5 worm cellular contexts compared by ENCODE assay signal in genomic region chrII:10139177-10139640, ce11.
A peak's percentile ranks its signal among the peaks of the same experiment; 100 is the strongest.
TF ChIP-seq lines count a peak whose summit lies in the region.

Gene asah-2 (plus strand): TSS chrII:10139590.

TF ChIP-seq in whole organism, L1 larva, 84 proteins besides CTCF, POLR2A, EP300 and RAD21:
- TF ChIP-seq nhr-90 (tag; optimal IDR thresholded peaks at IDR 0.05; lab: Kevin White, UChicago; ENCODE audit: poor library complexity) (peak; percentile 2), pax-3 (tag; optimal IDR thresholded peaks at IDR 0.05; lab: Kevin White, UChicago) (no peak), sox-4 (tag; optimal IDR thresholded peaks at IDR 0.05; lab: Kevin White, UChicago) (no peak), C34B4.2 (tag; optimal IDR thresholded peaks at IDR 0.05; lab: Kevin White, UChicago) (no peak), swsn-7 (tag; optimal IDR thresholded peaks at IDR 0.05; lab: Kevin White, UChicago) (no peak), elt-2 (tag; optimal IDR thresholded peaks at IDR 0.05; lab: Kevin White, UChicago) (peak; percentile 83), dpl-1 (GFP tag; optimal IDR thresholded peaks at IDR 0.05; lab: Kevin White, UChicago) (no peak), nhr-77 (tag; optimal IDR thresholded peaks at IDR 0.05; lab: Kevin White, UChicago) (no peak), hlh-17 (GFP tag; optimal IDR thresholded peaks at IDR 0.05; lab: Kevin White, UChicago; ENCODE audit: borderline replicate concordance) (no peak), aha-1 (tag; optimal IDR thresholded peaks at IDR 0.05; lab: Kevin White, UChicago) (no peak), pag-3 (tag; optimal IDR thresholded peaks at IDR 0.05; lab: Kevin White, UChicago; ENCODE audit: borderline replicate concordance, insufficient read depth) (no peak), zip-4 (GFP tag; optimal IDR thresholded peaks at IDR 0.05; lab: Kevin White, UChicago) (no peak)

TF ChIP-seq in whole organism, L2 larva, 48 proteins besides CTCF, POLR2A, EP300 and RAD21:
- TF ChIP-seq mab-5 (tag; optimal IDR thresholded peaks at IDR 0.05; lab: Kevin White, UChicago) (no peak), nhr-237 (tag; optimal IDR thresholded peaks at IDR 0.05; lab: Kevin White, UChicago) (no peak), sma-9 (GFP tag; optimal IDR thresholded peaks at IDR 0.05; lab: Kevin White, UChicago) (peak; percentile 25), sma-9 (tag; optimal IDR thresholded peaks at IDR 0.05; lab: Kevin White, UChicago) (no peak), unc-55 (GFP tag; optimal IDR thresholded peaks at IDR 0.05; lab: Kevin White, UChicago) (no peak), fos-1 (tag; optimal IDR thresholded peaks at IDR 0.05; lab: Kevin White, UChicago) (peak; percentile 88)

TF ChIP-seq in whole organism, L3 larva, 47 proteins besides CTCF, POLR2A, EP300 and RAD21:
- no peak for TF ChIP-seq lsy-12 (tag; optimal IDR thresholded peaks at IDR 0.05; lab: Kevin White, UChicago)
- TF ChIP-seq jun-1 (tag; optimal IDR thresholded peaks at IDR 0.05; lab: Kevin White, UChicago) = peak; percentile 61
- TF ChIP-seq elt-2 (tag; optimal IDR thresholded peaks at IDR 0.05; lab: Kevin White, UChicago) = peak; percentile 81
- peak; percentile 72 for TF ChIP-seq pqm-1 (tag; optimal IDR thresholded peaks at IDR 0.05; lab: Kevin White, UChicago)
- peak; percentile 24 for TF ChIP-seq pha-4 (tag; optimal IDR thresholded peaks at IDR 0.05; lab: Kevin White, UChicago)

TF ChIP-seq in whole organism, L4 larva, 104 proteins besides CTCF, POLR2A, EP300 and RAD21:
- TF ChIP-seq lin-1 (GFP tag; IDR thresholded peaks at IDR 0.05; lab: Robert Waterston, UW) (no peak), hlh-30 (tag; optimal IDR thresholded peaks at IDR 0.05; lab: Kevin White, UChicago; ENCODE audit: insufficient read depth) (no peak), set-16 (GFP tag; IDR thresholded peaks at IDR 0.05; lab: Robert Waterston, UW) (no peak), zfp-2 (tag; optimal IDR thresholded peaks at IDR 0.05; lab: Kevin White, UChicago) (no peak), unc-130 (GFP tag; optimal IDR thresholded peaks at IDR 0.05; lab: Kevin White, UChicago) (no peak), mxl-2 (GFP tag; conservative IDR thresholded peaks at IDR 0.05; lab: Robert Waterston, UW) (no peak), tag-97 (GFP tag; IDR thresholded peaks at IDR 0.05; lab: Robert Waterston, UW) (no peak), aly-2 (tag; optimal IDR thresholded peaks at IDR 0.05; lab: Kevin White, UChicago) (no peak), php-3 (GFP tag; IDR thresholded peaks at IDR 0.05; lab: Robert Waterston, UW) (0 out of 2 replicates have a peak, but pooled peaks have one; percentile 24), pqm-1 (tag; optimal IDR thresholded peaks at IDR 0.05; lab: Kevin White, UChicago) (peak; percentile 77), mep-1 (tag; optimal IDR thresholded peaks at IDR 0.05; lab: Kevin White, UChicago) (no peak), madf-9 (GFP tag; conservative IDR thresholded peaks at IDR 0.05; lab: Robert Waterston, UW) (no peak), nhr-237 (tag; optimal IDR thresholded peaks at IDR 0.05; lab: Kevin White, UChicago) (no peak), dmd-6 (GFP tag; IDR thresholded peaks at IDR 0.05; lab: Robert Waterston, UW) (peak; percentile 63), ceh-28 (tag; optimal IDR thresholded peaks at IDR 0.05; lab: Kevin White, UChicago) (no peak), T26A8.4 (GFP tag; IDR thresholded peaks at IDR 0.05; lab: Robert Waterston, UW) (no peak), lin-29 (GFP tag; IDR thresholded peaks at IDR 0.05; lab: Robert Waterston, UW) (no peak), dmd-8 (GFP tag; IDR thresholded peaks at IDR 0.05; lab: Robert Waterston, UW) (no peak), spr-1 (tag; optimal IDR thresholded peaks at IDR 0.05; lab: Kevin White, UChicago) (no peak), nhr-28 (tag; optimal IDR thresholded peaks at IDR 0.05; lab: Kevin White, UChicago) (peak; percentile 41), dmd-9 (GFP tag; IDR thresholded peaks at IDR 0.05; lab: Robert Waterston, UW) (no peak), rbr-2 (tag; optimal IDR thresholded peaks at IDR 0.05; lab: Kevin White, UChicago) (no peak), nhr-25 (tag; optimal IDR thresholded peaks at IDR 0.05; lab: Kevin White, UChicago; ENCODE audit: borderline replicate concordance, insufficient read depth) (no peak), mxl-3 (GFP tag; optimal IDR thresholded peaks at IDR 0.05; lab: Kevin White, UChicago) (peak; percentile 66), hlh-11 (tag; optimal IDR thresholded peaks at IDR 0.05; lab: Kevin White, UChicago) (peak; percentile 8), ces-1 (GFP tag; optimal IDR thresholded peaks at IDR 0.05; lab: Kevin White, UChicago) (no peak), ceh-20 (GFP tag; IDR thresholded peaks at IDR 0.05; lab: Robert Waterston, UW) (no peak), lim-7 (GFP tag; IDR thresholded peaks at IDR 0.05; lab: Robert Waterston, UW) (no peak)

TF ChIP-seq in whole organism, young adult, 124 proteins besides CTCF, POLR2A, EP300 and RAD21:
- TF ChIP-seq pha-4 (tag; optimal IDR thresholded peaks at IDR 0.05; lab: Kevin White, UChicago) = no peak
- TF ChIP-seq nhr-80 (tag; optimal IDR thresholded peaks at IDR 0.05; lab: Kevin White, UChicago) = peak; percentile 68
